Fruit fly (Drosophila melanogaster): Measurements from ENCODE around the gene net.

DNA sequence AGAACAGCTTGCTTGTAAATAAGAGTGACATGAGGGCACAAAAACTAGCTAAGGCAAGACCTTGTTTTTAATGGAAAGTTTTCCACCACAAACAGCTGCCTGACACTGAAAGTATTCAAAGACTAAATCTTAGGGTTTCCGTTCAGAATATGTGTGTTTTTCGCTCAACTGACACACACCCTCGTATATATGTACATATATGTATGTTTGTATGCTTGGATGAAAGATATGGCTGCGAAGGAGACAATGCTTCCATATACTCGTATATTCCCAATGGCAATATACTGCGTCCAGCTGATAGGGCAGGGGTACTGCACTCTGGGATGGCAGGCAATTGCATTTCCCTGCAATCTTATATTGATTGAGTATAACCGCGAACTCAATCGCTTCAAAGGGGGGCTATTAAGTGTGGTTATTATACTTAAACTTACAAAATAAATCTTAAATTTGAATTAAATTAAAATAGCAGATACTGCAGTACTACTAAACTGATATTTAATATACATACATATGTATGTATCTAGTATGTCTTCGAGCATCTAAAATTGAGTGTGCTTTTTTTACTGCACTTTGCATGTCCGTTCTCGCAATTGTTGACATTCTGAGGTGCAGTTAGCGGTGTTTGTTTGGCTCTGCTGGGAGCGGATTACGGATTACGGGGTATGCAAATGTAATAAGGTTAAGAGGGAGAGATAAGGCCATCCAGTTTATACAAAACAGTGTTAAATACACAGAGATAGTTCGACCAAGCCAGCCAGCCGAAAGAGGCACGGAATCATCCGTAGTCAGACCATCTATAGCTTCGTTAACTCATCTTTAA, 47.6 kb upstream of the net start:
- TF ChIP-seq Pif1A (GFP tag; optimal IDR thresholded peaks at IDR 0.05) = no peak
- no peak for TF ChIP-seq CG4496 (GFP tag; IDR thresholded peaks at IDR 0.05)
- no peak for TF ChIP-seq rn (GFP tag; IDR thresholded peaks at IDR 0.05)
- TF ChIP-seq CG8301 (tag; optimal IDR thresholded peaks at IDR 0.05) = no peak
- TF ChIP-seq Pif1B (GFP tag; optimal IDR thresholded peaks at IDR 0.05) = no peak
- peak; percentile 56 for TF ChIP-seq EcR (GFP tag; optimal IDR thresholded peaks at IDR 0.05)
- TF ChIP-seq CG17806 (tag; optimal IDR thresholded peaks at IDR 0.05) = no peak
- TF ChIP-seq gl (tag; optimal IDR thresholded peaks at IDR 0.05) = no peak
- no peak for TF ChIP-seq Snoo (tag; optimal IDR thresholded peaks at IDR 0.05)
- TF ChIP-seq CG34367 (tag; optimal IDR thresholded peaks at IDR 0.05) = no peak
